Worm (Caenorhabditis elegans) whole organism, mixed stage, embryonic: Measurements from ENCODE around the gene srw-118.

Experiments
- bed-3 ChIP-seq: fragments of 200-800 bp; sonication (Bioruptor generic); optimal IDR thresholded peaks from 3 replicates; lab custom pipeline; 2018; ENCODE audit warnings: mild to moderate bottlenecking, missing genetic modification characterization, moderate library complexity, missing compliant biosample characterization
- blmp-1 ChIP-seq: fragments of 150-350 bp; optimal IDR thresholded peaks from 2 replicates; lab custom pipeline; 2014; ENCODE audit warnings: missing biosample characterization, missing genetic modification characterization
- ceh-39 ChIP-seq: fragments of 150-350 bp; optimal IDR thresholded peaks from 2 replicates; lab custom pipeline; 2014; ENCODE audit warnings: missing biosample characterization, missing genetic modification characterization
- ceh-83 ChIP-seq: fragments of 200-800 bp; sonication (Bioruptor generic); optimal IDR thresholded peaks from 2 replicates; lab custom pipeline; 2018; ENCODE audit warnings: mild to moderate bottlenecking, missing genetic modification characterization, missing compliant biosample characterization
- ces-1 ChIP-seq: fragments of 150-350 bp; optimal IDR thresholded peaks from 2 replicates; lab custom pipeline; 2014; ENCODE audit warnings: missing biosample characterization, missing genetic modification reagents, missing genetic modification characterization
- drap-1 ChIP-seq: fragments of 200-800 bp; sonication (Bioruptor generic); optimal IDR thresholded peaks from 3 replicates; lab custom pipeline; 2018; ENCODE audit warnings: mild to moderate bottlenecking, missing genetic modification characterization, missing compliant biosample characterization
- elt-1 ChIP-seq: sonication (generic microtip); optimal IDR thresholded peaks from 2 replicates; lab custom pipeline; 2017; ENCODE audit warnings: missing genetic modification characterization, mild to moderate bottlenecking, missing compliant biosample characterization, antibody characterized with exemption, moderate library complexity, borderline replicate concordance; ENCODE audit not compliant: insufficient read depth
- elt-3 ChIP-seq: fragments of 150-350 bp; optimal IDR thresholded peaks from 2 replicates; lab custom pipeline; 2014; ENCODE audit warnings: missing biosample characterization, missing genetic modification characterization
- flh-1 ChIP-seq: fragments of 200-800 bp; sonication (Bioruptor generic); optimal IDR thresholded peaks from 2 replicates; lab custom pipeline; 2018; ENCODE audit warnings: mild to moderate bottlenecking, missing genetic modification characterization, moderate library complexity, missing compliant biosample characterization
- ham-2 ChIP-seq: fragments of 200-800 bp; sonication (Bioruptor generic); optimal IDR thresholded peaks from 2 replicates; lab custom pipeline; 2018; ENCODE audit warnings: mild to moderate bottlenecking, missing genetic modification characterization, missing compliant biosample characterization
- hlh-1 ChIP-seq: fragments of 150-350 bp; optimal IDR thresholded peaks from 2 replicates; lab custom pipeline; 2014; ENCODE audit warnings: missing biosample characterization, missing genetic modification reagents, missing genetic modification characterization
- lin-13 ChIP-seq: fragments of 150-350 bp; optimal IDR thresholded peaks from 2 replicates; lab custom pipeline; 2014; ENCODE audit warnings: missing biosample characterization, missing genetic modification characterization
- lin-32 ChIP-seq: fragments of 200-800 bp; sonication (Bioruptor generic); optimal IDR thresholded peaks from 2 replicates; lab custom pipeline; 2018; ENCODE audit warnings: mild to moderate bottlenecking, missing genetic modification characterization, missing compliant biosample characterization
- lsy-2 ChIP-seq: fragments of 150-350 bp; optimal IDR thresholded peaks from 2 replicates; lab custom pipeline; 2014; ENCODE audit warnings: missing biosample characterization, missing genetic modification characterization
- mab-5 ChIP-seq: fragments of 150-350 bp; optimal IDR thresholded peaks from 2 replicates; lab custom pipeline; 2014; ENCODE audit warnings: missing biosample characterization, missing genetic modification characterization
- mep-1 ChIP-seq: fragments of 150-350 bp; optimal IDR thresholded peaks from 2 replicates; lab custom pipeline; 2017; ENCODE audit warnings: missing biosample characterization, missing genetic modification reagents, missing genetic modification characterization, inconsistent platforms
- mls-2 ChIP-seq: sonication (generic microtip); optimal IDR thresholded peaks from 2 replicates; lab custom pipeline; 2016; ENCODE audit warnings: mild to moderate bottlenecking, missing genetic modification characterization, moderate library complexity, missing compliant biosample characterization
- nhr-12 ChIP-seq: fragments of 150-350 bp; optimal IDR thresholded peaks from 2 replicates; lab custom pipeline; 2014; ENCODE audit warnings: missing biosample characterization, missing genetic modification characterization
- nhr-2 ChIP-seq: fragments of 150-350 bp; optimal IDR thresholded peaks from 2 replicates; lab custom pipeline; 2014; ENCODE audit warnings: missing biosample characterization, missing genetic modification characterization
- nhr-237 ChIP-seq: fragments of 150-350 bp; optimal IDR thresholded peaks from 2 replicates; lab custom pipeline; 2014; ENCODE audit warnings: missing biosample characterization, missing genetic modification characterization
- nhr-28 ChIP-seq: fragments of 150-350 bp; optimal IDR thresholded peaks from 2 replicates; lab custom pipeline; 2014; ENCODE audit warnings: missing biosample characterization, missing genetic modification characterization
- nhr-76 ChIP-seq: sonication (generic microtip); optimal IDR thresholded peaks from 2 replicates; lab custom pipeline; 2017; ENCODE audit warnings: missing biosample characterization, missing genetic modification characterization
- sem-2 ChIP-seq: fragments of 200-800 bp; sonication (Bioruptor generic); optimal IDR thresholded peaks from 2 replicates; lab custom pipeline; 2018; ENCODE audit warnings: mild to moderate bottlenecking, missing genetic modification characterization, missing compliant biosample characterization
- snpc-4 ChIP-seq: fragments of 150-350 bp; optimal IDR thresholded peaks from 2 replicates; lab custom pipeline; 2014; ENCODE audit warnings: missing biosample characterization, missing genetic modification characterization
- sptf-1 ChIP-seq: sonication (generic microtip); optimal IDR thresholded peaks from 2 replicates; lab custom pipeline; 2017; ENCODE audit warnings: mild to moderate bottlenecking, missing genetic modification characterization, moderate library complexity, missing compliant biosample characterization
- unc-120 ChIP-seq: sonication (generic microtip); optimal IDR thresholded peaks from 2 replicates; lab custom pipeline; 2017; ENCODE audit warnings: missing genetic modification characterization, missing compliant biosample characterization; ENCODE audit not compliant: poor library complexity, severe bottlenecking
- unc-39 ChIP-seq: fragments of 150-350 bp; optimal IDR thresholded peaks from 2 replicates; lab custom pipeline; 2014; ENCODE audit warnings: missing biosample characterization, missing genetic modification characterization
- unc-62 ChIP-seq: fragments of 150-350 bp; optimal IDR thresholded peaks from 2 replicates; lab custom pipeline; 2014; ENCODE audit warnings: missing biosample characterization, missing genetic modification reagents, missing genetic modification characterization
- ztf-11 ChIP-seq: fragments of 150-350 bp; optimal IDR thresholded peaks from 2 replicates; lab custom pipeline; 2014; ENCODE audit warnings: missing biosample characterization, missing genetic modification characterization

srw-118 gene

DNA sequence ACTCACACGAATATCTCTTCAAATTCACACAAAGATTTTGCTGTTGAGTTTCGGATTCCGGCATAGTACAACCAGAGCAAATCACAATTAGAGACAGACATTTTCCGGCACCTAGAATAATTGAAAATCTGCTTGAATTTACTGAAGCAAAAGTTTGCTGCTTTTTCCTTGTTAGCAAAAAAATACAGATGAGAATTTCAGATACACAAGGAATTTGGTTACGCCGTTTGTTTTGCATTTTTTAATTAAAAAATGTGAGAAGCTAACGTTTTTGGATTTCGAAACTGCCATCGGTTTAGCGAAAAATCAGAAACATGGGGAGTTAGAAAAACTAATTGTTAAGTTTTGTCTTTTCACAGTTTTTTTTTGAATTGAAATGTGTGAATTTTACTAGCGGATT, at the start of gene srw-118:
TSS of gene srw-118 (minus strand) at position 101 of the 400 bp plus-strand sequence.
- TF ChIP-seq unc-120 (tag; lab: Kevin White, UChicago) (no peak), lsy-2 (tag; lab: Kevin White, UChicago) (no peak), flh-1 (no peak), elt-1 (tag; lab: Kevin White, UChicago) (no peak), sem-2 (GFP tag; lab: Kevin White, UChicago) (no peak), nhr-76 (tag; lab: Kevin White, UChicago) (no peak), ztf-11 (tag; lab: Kevin White, UChicago) (no peak), nhr-237 (tag; lab: Kevin White, UChicago) (no peak), nhr-28 (no peak), sptf-1 (no peak), mls-2 (no peak), unc-62 (GFP tag; lab: Kevin White, UChicago) (no peak), mab-5 (tag; lab: Kevin White, UChicago) (no peak), nhr-12 (tag; lab: Kevin White, UChicago) (no peak), ceh-83 (no peak), drap-1 (GFP tag; lab: Kevin White, UChicago) (no peak)
- TF ChIP-seq, all 35 proteins: peak for 0

DNA sequence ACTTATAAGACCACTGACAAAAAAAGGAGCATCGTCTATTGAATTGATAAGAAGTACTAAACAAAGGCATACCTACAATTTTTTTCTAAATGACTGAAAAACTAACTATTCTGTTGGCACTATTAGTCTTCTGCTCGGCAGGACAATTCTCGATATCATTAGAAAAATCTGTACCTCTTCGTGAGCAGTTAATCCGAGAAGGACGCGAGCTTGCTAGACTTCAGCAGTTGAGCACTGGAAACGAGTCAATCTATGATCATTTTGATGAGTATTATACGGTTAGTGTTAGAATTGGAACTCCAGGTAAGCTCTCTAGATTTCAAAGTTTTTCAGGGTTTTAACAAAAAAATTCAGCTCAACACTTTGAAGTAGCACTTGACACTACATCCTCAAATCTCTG, 48.3 kb upstream of the srw-118 start, which contains the start of gene asp-7:
TSS of gene asp-7 (plus strand) at position 81 of the 400 bp plus-strand sequence.
- no peak for TF ChIP-seq bed-3 (GFP tag; lab: Kevin White, UChicago)
- TF ChIP-seq lin-32 (GFP tag; lab: Kevin White, UChicago) = no peak
- no peak for TF ChIP-seq lsy-2 (tag; lab: Kevin White, UChicago)
- TF ChIP-seq nhr-237 (tag; lab: Kevin White, UChicago) = no peak
- no peak for TF ChIP-seq mls-2
- TF ChIP-seq hlh-1 = no peak
- TF ChIP-seq flh-1 = no peak
- no peak for TF ChIP-seq sptf-1
- TF ChIP-seq drap-1 (GFP tag; lab: Kevin White, UChicago) = no peak
- no peak for TF ChIP-seq ham-2
- TF ChIP-seq blmp-1 (tag; lab: Kevin White, UChicago) = no peak
- no peak for TF ChIP-seq ztf-11 (tag; lab: Kevin White, UChicago)
- no peak for TF ChIP-seq nhr-2 (tag; lab: Kevin White, UChicago)
- TF ChIP-seq unc-120 (tag; lab: Kevin White, UChicago) = no peak

DNA sequence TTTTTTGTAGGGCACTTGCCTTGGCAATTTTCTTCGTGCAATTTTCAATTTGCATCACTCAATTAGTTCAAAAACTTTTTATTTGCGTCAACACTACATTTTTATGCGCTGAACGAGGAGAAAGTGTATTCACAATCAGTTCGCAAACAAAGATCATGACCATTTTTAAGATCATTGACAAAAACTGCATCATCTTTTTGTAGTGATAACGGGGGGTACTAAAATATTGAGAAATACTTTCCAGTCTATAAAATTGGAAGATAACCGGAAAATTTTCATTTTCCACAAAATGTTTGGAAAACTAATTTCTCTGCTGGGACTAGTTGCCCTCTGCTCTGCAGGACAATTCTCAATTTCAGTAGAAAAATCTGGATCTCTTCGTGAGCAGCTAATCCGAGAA, 44.4 kb upstream of the srw-118 start, which contains the start of gene asp-8:
TSS of gene asp-8 (plus strand) at position 276 of the 400 bp plus-strand sequence.
- TF ChIP-seq unc-39 (tag; lab: Kevin White, UChicago) (no peak), ham-2 (no peak)

DNA sequence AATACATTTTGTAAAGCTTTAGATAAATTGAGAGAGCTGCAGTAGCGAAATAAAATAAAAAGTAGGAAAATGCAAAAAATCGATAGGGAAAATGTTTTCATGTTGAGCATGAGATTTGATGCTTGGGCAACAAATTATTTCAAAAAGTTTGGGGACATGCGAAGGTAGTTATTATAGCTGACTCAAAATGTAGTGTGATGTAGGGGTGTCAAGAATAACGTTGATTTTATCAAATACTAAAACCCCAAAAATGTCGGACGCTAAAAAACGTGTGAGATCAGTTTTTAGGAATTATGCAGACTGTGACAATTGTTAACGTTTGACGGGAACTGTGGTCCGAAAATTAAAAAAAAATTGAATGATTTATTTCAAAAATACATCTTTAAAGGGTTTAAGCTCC, 41.4 kb upstream of the srw-118 start, which contains the start of gene irld-12:
TSS of gene irld-12 (minus strand) at position 101 of the 400 bp plus-strand sequence.
- TF ChIP-seq ces-1 (GFP tag; lab: Kevin White, UChicago) (no peak), elt-3 (tag; lab: Kevin White, UChicago) (no peak), flh-1 (no peak), lsy-2 (tag; lab: Kevin White, UChicago) (no peak), mep-1 (no peak), mls-2 (no peak), unc-120 (tag; lab: Kevin White, UChicago) (no peak), hlh-1 (no peak), snpc-4 (tag; lab: Kevin White, UChicago) (no peak), drap-1 (GFP tag; lab: Kevin White, UChicago) (no peak)

DNA sequence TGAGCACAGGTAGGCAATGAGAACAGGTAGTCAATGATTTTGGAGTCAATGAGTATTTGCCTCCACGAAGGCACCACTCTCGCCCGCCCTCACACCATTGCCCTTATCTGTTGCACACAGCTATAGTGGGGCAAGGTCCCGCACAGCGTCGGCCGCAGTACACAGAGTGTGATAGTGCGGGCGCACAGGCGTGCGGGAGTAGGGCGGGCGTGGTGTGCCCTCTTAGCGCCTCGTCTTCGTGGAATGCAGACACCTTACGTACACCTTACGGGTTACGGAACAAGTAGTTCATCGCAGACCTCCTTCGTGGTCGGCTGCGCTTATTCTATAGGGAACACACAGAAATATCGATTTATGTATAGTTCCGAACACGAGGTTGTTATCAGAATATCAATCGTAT, 38.1 kb upstream of the srw-118 start:
- TF ChIP-seq nhr-28 = no peak
- no peak for TF ChIP-seq hlh-1
- no peak for TF ChIP-seq snpc-4 (tag; lab: Kevin White, UChicago)
- no peak for TF ChIP-seq unc-120 (tag; lab: Kevin White, UChicago)
- no peak for TF ChIP-seq sem-2 (GFP tag; lab: Kevin White, UChicago)
- TF ChIP-seq ces-1 (GFP tag; lab: Kevin White, UChicago) = no peak
- no peak for TF ChIP-seq flh-1
- no peak for TF ChIP-seq lsy-2 (tag; lab: Kevin White, UChicago)
- TF ChIP-seq ham-2 = no peak
- no peak for TF ChIP-seq nhr-237 (tag; lab: Kevin White, UChicago)
- no peak for TF ChIP-seq nhr-12 (tag; lab: Kevin White, UChicago)
- TF ChIP-seq unc-62 (GFP tag; lab: Kevin White, UChicago) = no peak
- no peak for TF ChIP-seq elt-1 (tag; lab: Kevin White, UChicago)
- no peak for TF ChIP-seq nhr-2 (tag; lab: Kevin White, UChicago)
- TF ChIP-seq mab-5 (tag; lab: Kevin White, UChicago) = no peak
- no peak for TF ChIP-seq ceh-39 (tag; lab: Kevin White, UChicago)
- no peak for TF ChIP-seq ceh-83
- no peak for TF ChIP-seq bed-3 (GFP tag; lab: Kevin White, UChicago)
- TF ChIP-seq lin-13 = no peak
- TF ChIP-seq mep-1 = no peak
- TF ChIP-seq, all 35 proteins: peak for 0
